Fruit fly (Drosophila melanogaster): Measurements from ENCODE around the gene dsx.
A peak's percentile ranks its signal among the peaks of the same experiment; 100 is the strongest.

dsx gene

DNA sequence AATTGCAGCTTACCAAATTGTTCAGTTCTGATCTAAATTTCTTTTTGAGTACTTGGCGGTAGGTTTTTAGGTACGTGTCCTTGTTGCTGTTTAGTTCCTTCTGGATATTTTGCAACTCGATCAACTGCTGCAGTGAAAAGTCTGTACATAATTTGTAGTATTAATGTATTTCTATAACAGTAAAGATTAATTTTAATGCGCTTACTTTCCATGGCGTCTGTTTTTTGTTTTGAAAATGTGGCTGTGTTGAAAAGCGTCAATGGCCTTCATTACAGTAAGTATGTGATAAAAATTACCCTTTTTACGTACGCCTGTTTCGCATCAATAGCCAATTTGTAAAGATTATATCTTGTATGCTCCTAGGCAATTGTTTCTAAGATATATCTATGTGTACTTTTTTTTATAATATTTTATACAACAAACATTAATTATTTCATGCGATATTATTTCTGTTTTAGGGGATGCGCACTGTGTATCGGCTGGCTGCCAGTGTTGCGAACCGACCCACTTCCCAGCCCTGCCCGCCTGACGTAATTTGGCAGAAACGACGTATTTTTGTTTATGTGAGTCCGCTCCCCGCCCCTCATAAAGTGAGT, 34.0 kb upstream of the dsx start, which contains the start of the genes Kmn2 and CG2698 (continued):
- peak; percentile 96 for TF ChIP-seq CG34406 (GFP tag; optimal IDR thresholded peaks at IDR 0.05)
- peak; percentile 81 for TF ChIP-seq dac (GFP tag; optimal IDR thresholded peaks at IDR 0.05)
- TF ChIP-seq Eip75B (GFP tag; optimal IDR thresholded peaks at IDR 0.05), result peak; percentile 94
- TF ChIP-seq pdm3 (GFP tag; optimal IDR thresholded peaks at IDR 0.05), result peak; percentile 94
- peak; percentile 94 for TF ChIP-seq CG11762 (GFP tag; optimal IDR thresholded peaks at IDR 0.05; ENCODE audit: insufficient read depth)
- TF ChIP-seq Ets21C (GFP tag; optimal IDR thresholded peaks at IDR 0.05), result peak; percentile 91
- peak; percentile 95 for TF ChIP-seq CG8319 (GFP tag; optimal IDR thresholded peaks at IDR 0.05)
- TF ChIP-seq Blimp-1 (GFP tag; optimal IDR thresholded peaks at IDR 0.05), result peak; percentile 90
- TF ChIP-seq CG15336 (GFP tag; IDR thresholded peaks at IDR 0.05), result peak; percentile 97

DNA sequence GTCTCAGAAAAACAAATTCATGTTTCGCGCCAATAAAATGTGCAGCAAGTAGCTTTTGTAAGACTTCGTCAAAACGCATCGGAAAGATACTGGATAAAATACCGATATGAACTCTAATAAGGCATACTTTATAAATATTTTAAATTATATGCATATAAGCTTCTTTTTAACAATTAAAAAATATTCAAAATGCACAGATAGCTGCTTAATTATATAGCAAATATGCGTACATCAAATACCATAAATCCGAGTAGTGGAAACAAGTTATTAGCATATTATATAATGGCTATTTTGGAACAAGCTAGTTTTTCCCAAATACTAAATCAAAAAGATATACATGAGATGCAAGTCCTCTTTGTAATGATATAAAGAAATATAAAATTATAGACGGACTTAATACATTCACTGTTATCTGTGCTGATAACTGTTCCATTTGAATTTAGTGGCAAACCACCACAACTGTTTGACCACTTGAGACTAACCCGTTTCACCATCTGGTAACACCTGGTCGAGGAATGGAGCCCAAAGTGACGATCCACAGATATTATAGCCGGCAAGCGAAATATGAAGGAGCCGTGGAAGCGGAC, 32.4 kb upstream of the dsx start, which contains the start of gene PIG-H:
Gene PIG-H, plus strand, starts transcription at position 303 of the 587 bp plus-strand sequence.
- TF ChIP-seq CG6854 (GFP tag; optimal IDR thresholded peaks at IDR 0.05), result no peak
- no peak for TF ChIP-seq Ets21C (GFP tag; optimal IDR thresholded peaks at IDR 0.05)
- peak; percentile 16 for TF ChIP-seq esn (GFP tag; optimal IDR thresholded peaks at IDR 0.05)
- TF ChIP-seq CG11762 (GFP tag; optimal IDR thresholded peaks at IDR 0.05; ENCODE audit: insufficient read depth), result no peak
- no peak for TF ChIP-seq OdsH (GFP tag; optimal IDR thresholded peaks at IDR 0.05)
- no peak for TF ChIP-seq eg (GFP tag; IDR thresholded peaks at IDR 0.05)
- TF ChIP-seq dac (GFP tag; optimal IDR thresholded peaks at IDR 0.05), result no peak
- TF ChIP-seq vri (GFP tag; optimal IDR thresholded peaks at IDR 0.05), result peak; percentile 84
- TF ChIP-seq spab (GFP tag; optimal IDR thresholded peaks at IDR 0.05), result no peak
- no peak for TF ChIP-seq CG6276 (GFP tag; optimal IDR thresholded peaks at IDR 0.05)
- TF ChIP-seq achi (GFP tag; optimal IDR thresholded peaks at IDR 0.05), result no peak
- TF ChIP-seq Sox14 (GFP tag; optimal IDR thresholded peaks at IDR 0.05), result peak; percentile 14
- TF ChIP-seq CG10631 (GFP tag; optimal IDR thresholded peaks at IDR 0.05), result no peak
- TF ChIP-seq Hr39 (GFP tag; optimal IDR thresholded peaks at IDR 0.05), result peak; percentile 16
- TF ChIP-seq Smox (GFP tag; optimal IDR thresholded peaks at IDR 0.05), result no peak
- no peak for TF ChIP-seq Lpt (GFP tag; optimal IDR thresholded peaks at IDR 0.05)

DNA sequence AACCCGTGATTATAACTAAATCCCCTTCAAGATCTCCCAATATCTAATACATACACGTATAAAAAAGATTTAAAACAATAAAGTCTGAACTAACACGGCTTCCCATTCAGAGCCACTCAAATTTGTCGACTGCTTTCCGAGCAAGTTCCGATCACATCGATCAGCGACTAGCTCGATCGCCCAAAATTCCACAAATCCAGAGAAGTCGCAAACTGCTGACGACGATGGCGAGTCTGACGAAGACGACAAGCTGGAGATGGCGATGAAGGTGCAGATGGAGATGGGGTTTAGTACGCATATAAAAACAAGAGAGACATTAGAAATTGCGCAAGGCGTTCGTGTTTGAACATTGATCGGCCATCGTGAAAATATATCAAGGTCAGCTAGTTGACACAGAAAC, 31.6 kb upstream of the dsx start:
- TF ChIP-seq Sox15 (GFP tag; optimal IDR thresholded peaks at IDR 0.05), result no peak
- no peak for TF ChIP-seq Ets21C (GFP tag; optimal IDR thresholded peaks at IDR 0.05)
- TF ChIP-seq CG6276 (GFP tag; optimal IDR thresholded peaks at IDR 0.05), result no peak
- TF ChIP-seq CG15336 (GFP tag; IDR thresholded peaks at IDR 0.05), result no peak
- no peak for TF ChIP-seq CG6163 (GFP tag; IDR thresholded peaks at IDR 0.05)
- TF ChIP-seq pdm3 (GFP tag; optimal IDR thresholded peaks at IDR 0.05), result no peak
- no peak for TF ChIP-seq Sox14 (GFP tag; optimal IDR thresholded peaks at IDR 0.05)
- TF ChIP-seq lz (GFP tag; optimal IDR thresholded peaks at IDR 0.05), result no peak
- no peak for TF ChIP-seq cyc (GFP tag; optimal IDR thresholded peaks at IDR 0.05)
- no peak for TF ChIP-seq fkh (GFP tag; optimal IDR thresholded peaks at IDR 0.05)
- no peak for TF ChIP-seq CG3032 (tag; optimal IDR thresholded peaks at IDR 0.05)
- no peak for TF ChIP-seq eg (GFP tag; IDR thresholded peaks at IDR 0.05)
- TF ChIP-seq vri (GFP tag; optimal IDR thresholded peaks at IDR 0.05), result no peak
- TF ChIP-seq Smox (GFP tag; optimal IDR thresholded peaks at IDR 0.05), result no peak
- TF ChIP-seq CG10669 (GFP tag; optimal IDR thresholded peaks at IDR 0.05), result no peak

DNA sequence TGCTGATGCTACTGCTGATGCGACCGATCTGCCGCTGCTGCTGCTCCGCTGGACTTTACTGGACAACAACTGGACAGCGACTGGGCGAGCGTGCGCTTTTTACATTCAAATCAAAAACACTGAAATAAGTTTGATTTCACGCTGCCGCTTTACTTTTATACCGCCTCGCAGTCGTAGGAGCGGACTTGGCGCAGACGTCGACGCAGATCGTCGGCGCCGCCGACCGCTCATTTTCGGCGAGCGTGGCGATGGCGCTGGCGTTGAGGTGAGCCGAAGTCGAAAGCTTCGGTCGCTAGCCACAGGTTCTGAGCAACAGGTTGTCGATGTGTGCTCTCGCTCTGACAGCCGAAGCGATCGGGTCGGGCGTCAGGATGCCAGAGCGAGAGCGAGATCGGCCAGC, 28.5 kb upstream of the dsx start, which contains the start of gene Elovl7:
Gene Elovl7, minus strand, starts transcription at position 131 of the 400 bp plus-strand sequence.
- TF ChIP-seq Sox15 (GFP tag; optimal IDR thresholded peaks at IDR 0.05), result no peak
- TF ChIP-seq Met (GFP tag; optimal IDR thresholded peaks at IDR 0.05), result no peak
- peak; percentile 76 for TF ChIP-seq CG6854 (GFP tag; optimal IDR thresholded peaks at IDR 0.05)
- no peak for TF ChIP-seq Smox (GFP tag; optimal IDR thresholded peaks at IDR 0.05)
- no peak for TF ChIP-seq Blimp-1 (GFP tag; optimal IDR thresholded peaks at IDR 0.05)
- no peak for TF ChIP-seq CG15336 (GFP tag; IDR thresholded peaks at IDR 0.05)
- TF ChIP-seq fd85E (GFP tag; optimal IDR thresholded peaks at IDR 0.05), result no peak
- no peak for TF ChIP-seq pdm3 (GFP tag; optimal IDR thresholded peaks at IDR 0.05)
- no peak for TF ChIP-seq CG8319 (GFP tag; optimal IDR thresholded peaks at IDR 0.05)
- TF ChIP-seq CG3032 (tag; optimal IDR thresholded peaks at IDR 0.05), result no peak
- no peak for TF ChIP-seq Eip75B (GFP tag; optimal IDR thresholded peaks at IDR 0.05)
- no peak for TF ChIP-seq svp (GFP tag)
- peak; percentile 28 for TF ChIP-seq Eip78C (GFP tag)
- no peak for TF ChIP-seq CG3919 (GFP tag; optimal IDR thresholded peaks at IDR 0.05)
- no peak for TF ChIP-seq salr (GFP tag; optimal IDR thresholded peaks at IDR 0.05)
- no peak for TF ChIP-seq CG6163 (GFP tag; IDR thresholded peaks at IDR 0.05)
- no peak for TF ChIP-seq CG16779 (tag; optimal IDR thresholded peaks at IDR 0.05)
- TF ChIP-seq OdsH (GFP tag; optimal IDR thresholded peaks at IDR 0.05), result no peak
